Worm (Caenorhabditis elegans): ENCODE results near the gene chil-2.

chil-2 gene

ce11 chrII:9831033-9831432, 43.4 kb downstream of the chil-2 start, which contains the start of gene ZK938.12:
Gene ZK938.12, plus strand, starts transcription at chrII:9831333.
- TF ChIP-seq sptf-1 (tag; optimal IDR thresholded peaks at IDR 0.05) = no peak
- TF ChIP-seq snpc-4 (tag; optimal IDR thresholded peaks at IDR 0.05) = no peak
- TF ChIP-seq nhr-76 (tag; optimal IDR thresholded peaks at IDR 0.05) = no peak
- TF ChIP-seq mab-5 (tag; optimal IDR thresholded peaks at IDR 0.05) = no peak
- TF ChIP-seq ceh-83 (GFP tag; optimal IDR thresholded peaks at IDR 0.05) = no peak
- TF ChIP-seq nhr-2 (tag; optimal IDR thresholded peaks at IDR 0.05) = no peak
- no peak for TF ChIP-seq unc-62 (GFP tag; optimal IDR thresholded peaks at IDR 0.05)
- no peak for TF ChIP-seq ztf-11 (tag; optimal IDR thresholded peaks at IDR 0.05)
- no peak for TF ChIP-seq tbx-8 (GFP tag; optimal IDR thresholded peaks at IDR 0.05)
- TF ChIP-seq nhr-12 (tag; optimal IDR thresholded peaks at IDR 0.05) = no peak
- no peak for TF ChIP-seq ceh-39 (tag; optimal IDR thresholded peaks at IDR 0.05)
- no peak for TF ChIP-seq unc-120 (tag; optimal IDR thresholded peaks at IDR 0.05; ENCODE audit: poor library complexity, severe bottlenecking)
- TF ChIP-seq M03D4.4 (tag; optimal IDR thresholded peaks at IDR 0.05) = no peak
- TF ChIP-seq mls-2 (tag; optimal IDR thresholded peaks at IDR 0.05) = no peak
- no peak for TF ChIP-seq elt-1 (tag; optimal IDR thresholded peaks at IDR 0.05; ENCODE audit: borderline replicate concordance, insufficient read depth)

DNA sequence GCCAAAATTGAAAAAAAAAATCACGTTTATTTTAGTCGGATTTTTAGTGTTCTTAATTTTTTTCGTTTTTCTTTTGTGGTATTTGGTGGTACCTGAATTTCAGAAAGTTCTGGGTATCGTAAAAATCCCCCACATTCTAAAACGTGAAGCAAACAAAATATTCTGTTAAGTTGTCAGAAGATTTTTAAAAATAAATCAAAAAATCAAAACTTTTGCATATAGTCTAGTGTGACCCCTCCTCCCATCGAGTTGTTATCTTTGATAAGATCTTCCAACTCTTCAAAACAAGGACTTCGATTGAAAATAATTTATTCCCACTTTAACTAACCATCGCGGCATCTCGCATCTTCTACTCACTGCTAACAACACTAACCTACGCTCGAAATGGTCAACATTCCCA, 45.3 kb downstream of the chil-2 start, which contains the start of gene ZK938.1:
TSS of gene ZK938.1 (plus strand) at position 301 of the 400 bp plus-strand sequence.
- TF ChIP-seq sem-2 (GFP tag; optimal IDR thresholded peaks at IDR 0.05) = no peak
- no peak for TF ChIP-seq unc-39 (tag; optimal IDR thresholded peaks at IDR 0.05)
- TF ChIP-seq ceh-83 (GFP tag; optimal IDR thresholded peaks at IDR 0.05) = no peak
- no peak for TF ChIP-seq flh-1 (GFP tag; optimal IDR thresholded peaks at IDR 0.05)
- TF ChIP-seq unc-120 (tag; optimal IDR thresholded peaks at IDR 0.05; ENCODE audit: poor library complexity, severe bottlenecking) = no peak
- no peak for TF ChIP-seq zip-8 (tag; optimal IDR thresholded peaks at IDR 0.05)

- peak; percentile 77 for TF ChIP-seq nhr-2 (tag; optimal IDR thresholded peaks at IDR 0.05)
- no peak for TF ChIP-seq lsy-2 (tag; optimal IDR thresholded peaks at IDR 0.05)
- TF ChIP-seq zip-8 (tag; optimal IDR thresholded peaks at IDR 0.05) = peak; percentile 74
Measured at ce11 chrII:9828502-9828901, 45.9 kb downstream of the chil-2 start.

DNA sequence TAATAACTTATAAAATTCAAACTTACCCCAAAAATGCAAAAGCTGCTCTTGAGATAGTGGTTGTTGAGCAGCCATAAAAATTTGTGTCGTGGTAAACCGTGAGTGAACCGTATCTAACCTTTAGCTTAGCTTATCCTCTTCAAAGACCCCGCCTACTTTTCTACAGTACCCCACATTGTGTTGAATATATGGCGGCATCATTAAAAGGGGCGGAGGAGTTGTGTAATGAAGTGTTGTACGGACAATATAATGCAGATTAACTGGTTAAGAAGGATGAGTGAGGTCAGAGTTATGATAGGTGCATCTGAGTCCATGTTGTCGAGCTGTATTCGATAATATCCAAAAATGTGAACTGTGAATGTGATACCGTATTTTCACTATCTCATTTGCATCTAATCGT, 46.6 kb downstream of the chil-2 start, which contains the start of gene eyg-1:
TSS of gene eyg-1 (minus strand) at position 101 of the 400 bp plus-strand sequence.
- peak; percentile 22 for TF ChIP-seq nhr-2 (tag; optimal IDR thresholded peaks at IDR 0.05)
- TF ChIP-seq cnd-1 (tag; optimal IDR thresholded peaks at IDR 0.05) = no peak

DNA sequence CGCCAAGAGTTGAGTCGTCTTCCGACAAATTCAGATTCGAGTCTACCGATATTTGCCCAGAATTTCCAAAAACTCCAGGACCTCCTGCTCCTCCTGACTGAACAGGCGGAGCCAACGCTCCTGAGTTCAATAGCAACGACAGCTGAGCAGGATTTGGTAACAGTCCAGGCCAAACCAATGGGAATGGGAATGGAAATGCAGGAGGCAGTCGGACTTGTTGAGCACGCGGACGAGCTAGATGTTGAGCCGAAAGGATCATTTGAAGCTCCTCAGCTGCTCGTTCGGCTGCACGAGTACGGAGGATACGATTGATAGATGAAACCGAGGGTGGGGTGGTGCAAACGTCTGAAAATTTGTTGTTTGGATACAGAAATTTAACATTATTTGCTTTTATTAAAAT, 47.5 kb downstream of the chil-2 start:
- TF ChIP-seq bed-3 (GFP tag; optimal IDR thresholded peaks at IDR 0.05) (no peak), tbx-8 (GFP tag; optimal IDR thresholded peaks at IDR 0.05) (no peak), mep-1 (tag; optimal IDR thresholded peaks at IDR 0.05) (no peak), mab-5 (tag; optimal IDR thresholded peaks at IDR 0.05) (no peak), M03D4.4 (tag; optimal IDR thresholded peaks at IDR 0.05) (no peak), cnd-1 (tag; optimal IDR thresholded peaks at IDR 0.05) (no peak), blmp-1 (tag; optimal IDR thresholded peaks at IDR 0.05) (no peak), ztf-11 (tag; optimal IDR thresholded peaks at IDR 0.05) (no peak)

Data from whole organism, mixed stage, embryonic.